Worm (Caenorhabditis elegans): ENCODE results near the gene odd-2.

DNA sequence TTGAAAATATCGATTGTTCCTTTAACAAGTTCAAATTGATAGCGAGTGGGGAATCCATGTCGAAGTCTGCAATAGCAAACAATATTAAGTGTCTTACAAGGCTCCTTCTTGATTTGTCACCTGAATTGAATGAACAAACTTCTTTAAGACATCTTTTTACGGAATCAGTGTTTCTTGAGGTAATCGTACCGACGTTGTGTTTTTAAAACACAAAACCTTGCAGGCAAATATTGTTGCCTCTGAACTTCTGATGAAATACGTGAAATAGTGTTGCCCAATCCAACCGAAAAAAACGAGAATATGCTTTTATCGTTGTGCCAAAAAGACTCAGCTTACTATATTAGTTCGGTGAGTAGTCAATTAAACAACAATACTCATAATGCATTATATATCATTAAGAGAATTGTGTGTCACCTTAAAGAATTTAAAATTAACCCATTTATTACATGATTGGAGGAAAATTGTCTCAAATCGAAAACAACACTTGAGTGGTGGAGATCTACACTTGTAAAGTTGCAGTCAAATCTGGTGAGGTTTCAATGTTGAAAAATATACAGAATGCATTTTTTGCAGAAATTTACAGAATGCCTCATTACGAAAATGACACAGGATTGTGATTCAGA, 17.7 kb upstream of the odd-2 start, which contains the start of the genes T25B2.4 and T13C5.3:
- no peak for TF ChIP-seq ztf-29 (GFP tag; IDR thresholded peaks at IDR 0.05)
- no peak for TF ChIP-seq flt-1 (GFP tag; IDR thresholded peaks at IDR 0.05)
- TF ChIP-seq med-1 (GFP tag; optimal IDR thresholded peaks at IDR 0.05; ENCODE audit: insufficient read depth): no peak
- TF ChIP-seq klf-2 (GFP tag; conservative IDR thresholded peaks at IDR 0.05): no peak
- TF ChIP-seq tab-1 (GFP tag; IDR thresholded peaks at IDR 0.05): no peak
- no peak for TF ChIP-seq ztf-23 (GFP tag; IDR thresholded peaks at IDR 0.05)
- TF ChIP-seq cog-1 (tag; optimal IDR thresholded peaks at IDR 0.05): no peak
